Worm (Caenorhabditis elegans) whole organism, L4 larva: ENCODE measurements around the gene F58G1.2.
A peak's percentile ranks its signal among the peaks of the same experiment; 100 is the strongest.

Experiments used
- F10B5.3 ChIP-seq: sonication (generic microtip); optimal IDR thresholded peaks from 2 replicates; lab custom pipeline; 2016; ENCODE audit warnings: mild to moderate bottlenecking, missing genetic modification characterization, missing compliant biosample characterization
- F44E2.7 ChIP-seq: fragments of 200-800 bp; sonication (Bioruptor generic); IDR thresholded peaks from 2 replicates; pipeline ENCODE4 v2.1.2; 2022; ENCODE audit warnings: missing genetic modification characterization, missing compliant biosample characterization
- T20F7.1 ChIP-seq: fragments of 200-800 bp; sonication (Bioruptor generic); optimal IDR thresholded peaks from 2 replicates; lab custom pipeline; 2018; ENCODE audit warnings: mild to moderate bottlenecking, missing genetic modification characterization, missing compliant biosample characterization
- Y105C5A.15 ChIP-seq: fragments of 200-800 bp; sonication (Bioruptor generic); IDR thresholded peaks from 2 replicates; pipeline ENCODE4 v1.3.6; 2022; ENCODE audit warnings: missing genetic modification characterization, missing compliant biosample characterization
- ZK337.2 ChIP-seq: fragments of 200-800 bp; sonication (Bioruptor generic); IDR thresholded peaks from 2 replicates; pipeline ENCODE4 v1.3.6; 2022; ENCODE audit warnings: missing genetic modification reagents, missing genetic modification characterization, missing compliant biosample characterization
- aha-1 ChIP-seq: fragments of 150-350 bp; peaks from one replicate; lab custom pipeline; 2014; ENCODE audit warnings: missing biosample characterization, missing genetic modification characterization
- ceh-32 ChIP-seq: sonication (generic microtip); optimal IDR thresholded peaks from 2 replicates; lab custom pipeline; 2016; ENCODE audit warnings: mild to moderate bottlenecking, missing genetic modification characterization, missing compliant biosample characterization; ENCODE audit not compliant: poor library complexity
- cey-2 ChIP-seq: sonication (generic microtip); optimal IDR thresholded peaks from 3 replicates; lab custom pipeline; 2017; ENCODE audit warnings: missing genetic modification characterization, mild to moderate bottlenecking, missing compliant biosample characterization, antibody characterized with exemption, borderline replicate concordance; ENCODE audit not compliant: insufficient read depth
- daf-12 ChIP-seq: fragments of 150-350 bp; optimal IDR thresholded peaks from 2 replicates; lab custom pipeline; 2014; ENCODE audit warnings: missing biosample characterization, missing genetic modification reagents, missing genetic modification characterization
- daf-16 ChIP-seq, 3 experiments: sonication (generic microtip); optimal IDR thresholded peaks; 2 replicates each; lab custom pipeline; 2016 to 2017; ENCODE audit warnings: missing genetic modification characterization in 3 of 3, missing genetic modification reagents in 3 of 3, mild to moderate bottlenecking in 2 of 3, missing compliant biosample characterization in 2 of 3, missing biosample characterization in 1 of 3, moderate library complexity in 1 of 3
- daf-19 ChIP-seq: fragments of 200-800 bp; sonication (Bioruptor generic); conservative IDR thresholded peaks from 2 replicates; pipeline ENCODE4 v1.3.6; 2022; ENCODE audit warnings: missing genetic modification characterization, missing compliant biosample characterization
- dmd-6 ChIP-seq: fragments of 200-800 bp; sonication (Bioruptor generic); IDR thresholded peaks from 2 replicates; pipeline ENCODE4 v1.3.6; 2022; ENCODE audit warnings: missing genetic modification reagents, missing genetic modification characterization, missing compliant biosample characterization
- dpl-1 ChIP-seq: fragments of 150-350 bp; optimal IDR thresholded peaks from 2 replicates; lab custom pipeline; 2014; ENCODE audit warnings: missing biosample characterization, missing genetic modification reagents, missing genetic modification characterization
- dve-1 ChIP-seq: sonication (generic microtip); optimal IDR thresholded peaks from 2 replicates; lab custom pipeline; 2017; ENCODE audit warnings: antibody characterized with exemption, mild to moderate bottlenecking, missing genetic modification characterization, missing compliant biosample characterization; ENCODE audit not compliant: insufficient read depth
- egl-43 ChIP-seq: fragments of 200-800 bp; sonication (Bioruptor generic); IDR thresholded peaks from 2 replicates; pipeline ENCODE4 v1.3.6; 2022; ENCODE audit warnings: missing genetic modification reagents, missing genetic modification characterization, missing compliant biosample characterization
- fos-1 ChIP-seq: fragments of 150-350 bp; optimal IDR thresholded peaks from 2 replicates; lab custom pipeline; 2014; ENCODE audit warnings: missing biosample characterization, missing genetic modification characterization
- gei-8 ChIP-seq: fragments of 200-800 bp; sonication (Bioruptor generic); optimal IDR thresholded peaks from 2 replicates; lab custom pipeline; 2018; ENCODE audit warnings: mild to moderate bottlenecking, missing genetic modification characterization, missing compliant biosample characterization
- hlh-11 ChIP-seq: fragments of 200-800 bp; sonication (Bioruptor generic); optimal IDR thresholded peaks from 2 replicates; lab custom pipeline; 2018; ENCODE audit warnings: mild to moderate bottlenecking, missing genetic modification characterization, missing compliant biosample characterization
- hlh-30 ChIP-seq: sonication (generic microtip); optimal IDR thresholded peaks from 2 replicates; lab custom pipeline; 2017; ENCODE audit warnings: antibody characterized with exemption, mild to moderate bottlenecking, missing genetic modification characterization, missing compliant biosample characterization; ENCODE audit not compliant: insufficient read depth
- hmg-1.1 ChIP-seq: fragments of 200-800 bp; sonication (Bioruptor generic); IDR thresholded peaks from 2 replicates; pipeline ENCODE4 v1.3.6; 2022; ENCODE audit warnings: missing genetic modification reagents, missing genetic modification characterization, missing compliant biosample characterization
- lim-7 ChIP-seq: fragments of 200-800 bp; sonication (Bioruptor generic); IDR thresholded peaks from 2 replicates; pipeline ENCODE4 v1.3.6; 2022; ENCODE audit warnings: missing genetic modification characterization, missing compliant biosample characterization
- lin-13 ChIP-seq: fragments of 150-350 bp; optimal IDR thresholded peaks from 2 replicates; lab custom pipeline; 2014; ENCODE audit warnings: missing biosample characterization, missing genetic modification reagents, missing genetic modification characterization
- lin-38 ChIP-seq: fragments of 200-800 bp; sonication (Bioruptor generic); IDR thresholded peaks from 2 replicates; pipeline ENCODE4 v1.3.6; 2022; ENCODE audit warnings: missing genetic modification reagents, missing genetic modification characterization, missing compliant biosample characterization
- madf-5 ChIP-seq, 2 experiments: fragments of 200-800 bp; sonication (Bioruptor generic); IDR thresholded peaks; 2 replicates each; pipeline ENCODE4 v1.3.6; 2022; ENCODE audit warnings: missing compliant biosample characterization in 2 of 2, missing genetic modification characterization in 2 of 2
- mes-2 ChIP-seq: sonication (generic microtip); optimal IDR thresholded peaks from 2 replicates; lab custom pipeline; 2016; ENCODE audit warnings: missing genotype, mild to moderate bottlenecking, missing genetic modification characterization, missing compliant biosample characterization; ENCODE audit not compliant: poor library complexity, severe bottlenecking
- mxl-2 ChIP-seq: fragments of 200-800 bp; sonication (Bioruptor generic); conservative IDR thresholded peaks from 2 replicates; pipeline ENCODE4 v1.3.6; 2022; ENCODE audit warnings: missing genetic modification reagents, missing genetic modification characterization, missing compliant biosample characterization
- nhr-10 ChIP-seq: fragments of 150-350 bp; optimal IDR thresholded peaks from 2 replicates; lab custom pipeline; 2014; ENCODE audit warnings: missing biosample characterization, missing genetic modification characterization
- nhr-102 ChIP-seq: sonication (generic microtip); optimal IDR thresholded peaks from 2 replicates; lab custom pipeline; 2016; ENCODE audit warnings: mild to moderate bottlenecking, missing genetic modification characterization, moderate library complexity, missing compliant biosample characterization
- nhr-111 ChIP-seq: fragments of 200-800 bp; sonication (Bioruptor generic); optimal IDR thresholded peaks from 2 replicates; lab custom pipeline; 2018; ENCODE audit warnings: mild to moderate bottlenecking, missing genetic modification characterization, missing compliant biosample characterization
- nhr-237 ChIP-seq: sonication (generic microtip); optimal IDR thresholded peaks from 2 replicates; lab custom pipeline; 2017; ENCODE audit warnings: missing biosample characterization, missing genetic modification characterization
- nhr-25 ChIP-seq: sonication (generic microtip); optimal IDR thresholded peaks from 2 replicates; lab custom pipeline; 2017; ENCODE audit warnings: missing genetic modification characterization, mild to moderate bottlenecking, missing compliant biosample characterization, antibody characterized with exemption, moderate library complexity, borderline replicate concordance; ENCODE audit not compliant: insufficient read depth
- nhr-28 ChIP-seq: fragments of 150-350 bp; optimal IDR thresholded peaks from 2 replicates; lab custom pipeline; 2014; ENCODE audit warnings: missing biosample characterization, missing genetic modification characterization
- nhr-77 ChIP-seq: fragments of 150-350 bp; optimal IDR thresholded peaks from 2 replicates; lab custom pipeline; 2014; ENCODE audit warnings: missing biosample characterization, missing genetic modification characterization
- php-3 ChIP-seq: fragments of 200-800 bp; sonication (Bioruptor generic); IDR thresholded peaks from 2 replicates; pipeline ENCODE4 v1.3.6; 2022; ENCODE audit warnings: missing genetic modification reagents, missing genetic modification characterization, missing compliant biosample characterization
- pqm-1 ChIP-seq: sonication (generic microtip); optimal IDR thresholded peaks from 2 replicates; lab custom pipeline; 2017; ENCODE audit warnings: missing biosample characterization, missing genetic modification characterization
- saeg-2 ChIP-seq: fragments of 200-800 bp; sonication (Bioruptor generic); IDR thresholded peaks from 2 replicates; pipeline ENCODE4 v1.3.6; 2022; ENCODE audit warnings: missing genetic modification reagents, missing genetic modification characterization, missing compliant biosample characterization
- set-16 ChIP-seq: fragments of 200-800 bp; sonication (Bioruptor generic); IDR thresholded peaks from 2 replicates; pipeline ENCODE4 v1.3.6; 2022; ENCODE audit warnings: missing genetic modification reagents, missing genetic modification characterization, missing compliant biosample characterization
- tag-97 ChIP-seq: fragments of 200-800 bp; sonication (Bioruptor generic); IDR thresholded peaks from 2 replicates; pipeline ENCODE4 v1.3.6; 2022; ENCODE audit warnings: missing genetic modification characterization, missing compliant biosample characterization
- tra-1 ChIP-seq: fragments of 200-800 bp; sonication (Bioruptor generic); IDR thresholded peaks from 2 replicates; pipeline ENCODE4 v1.3.6; 2022; ENCODE audit warnings: missing genetic modification reagents, missing genetic modification characterization, missing compliant biosample characterization
- vab-7 ChIP-seq: fragments of 200-800 bp; sonication (Bioruptor generic); IDR thresholded peaks from 2 replicates; pipeline ENCODE4 v1.3.6; 2022; ENCODE audit warnings: missing genetic modification reagents, missing genetic modification characterization, missing compliant biosample characterization
- zip-11 ChIP-seq: fragments of 200-800 bp; sonication (Bioruptor generic); IDR thresholded peaks from 2 replicates; pipeline ENCODE4 v1.3.6; 2022; ENCODE audit warnings: missing genetic modification characterization, missing compliant biosample characterization

Gene F58G1.2

ce11 chrII:12897942-12898341 lies 20.9 kb downstream of the F58G1.2 start, which contains the start of gene clec-64:
Gene clec-64, plus strand, starts transcription at chrII:12898242.
- TF ChIP-seq fos-1 (no peak), nhr-25 (no peak), saeg-2 (GFP tag; lab: Robert Waterston, UW) (no peak), lim-7 (GFP tag; lab: Robert Waterston, UW) (no peak), hmg-1.1 (no peak), pqm-1 (no peak), php-3 (no peak), vab-7 (GFP tag; lab: Robert Waterston, UW) (no peak), nhr-111 (GFP tag; lab: Kevin White, UChicago) (no peak), T20F7.1 (GFP tag; lab: Kevin White, UChicago) (no peak), daf-12 (tag; lab: Kevin White, UChicago) (no peak), gei-8 (no peak), lin-38 (GFP tag; lab: Robert Waterston, UW) (no peak), daf-19 (GFP tag; lab: Robert Waterston, UW) (no peak), tag-97 (GFP tag; lab: Robert Waterston, UW) (no peak), F10B5.3 (tag; lab: Kevin White, UChicago) (no peak), nhr-10 (no peak), dpl-1 (no peak), mxl-2 (GFP tag; lab: Robert Waterston, UW) (no peak), Y105C5A.15 (GFP tag; lab: Robert Waterston, UW) (no peak)

ce11 chrII:12897361-12897760 lies 21.4 kb downstream of the F58G1.2 start:
- no peak for TF ChIP-seq fos-1
- peak; percentile 42 for TF ChIP-seq nhr-77 (tag; lab: Kevin White, UChicago)
- peak; percentile 93 for TF ChIP-seq aha-1 (tag; lab: Kevin White, UChicago)
- TF ChIP-seq mes-2: peak; percentile 2

- no peak for TF ChIP-seq T20F7.1 (GFP tag; lab: Kevin White, UChicago)
- TF ChIP-seq set-16 (GFP tag; lab: Robert Waterston, UW): peak; percentile 56
- TF ChIP-seq egl-43 (GFP tag; lab: Robert Waterston, UW): no peak
Observed at ce11 chrII:12896666-12897065, 22.1 kb downstream of the F58G1.2 start.

- TF ChIP-seq nhr-28 (peak; percentile 73), tra-1 (GFP tag; lab: Robert Waterston, UW) (no peak), daf-16 (GFP tag; optimal IDR thresholded peaks at IDR 0.05; lab: Kevin White, UChicago) (no peak), daf-16 (tag; optimal IDR thresholded peaks at IDR 0.05; lab: Kevin White, UChicago) (peak; percentile 69), dve-1 (tag; lab: Kevin White, UChicago) (peak; percentile 64), php-3 (peak; percentile 56), hlh-11 (tag; lab: Kevin White, UChicago) (peak; percentile 41), madf-5 (GFP tag; IDR thresholded peaks at IDR 0.05; lab: Robert Waterston, UW) (no peak), dmd-6 (peak; percentile 61), pqm-1 (peak; percentile 95), zip-11 (no peak)
Observed at ce11 chrII:12895078-12895670, 23.6 kb downstream of the F58G1.2 start, which contains the start of the genes clec-62 and clec-63. Gene clec-62, minus strand, starts transcription at chrII:12895128. Gene clec-63, plus strand, starts transcription at chrII:12895638.

- no peak for TF ChIP-seq dve-1 (tag; lab: Kevin White, UChicago)
- TF ChIP-seq php-3: peak; percentile 88
- TF ChIP-seq dpl-1: no peak
- TF ChIP-seq lim-7 (GFP tag; lab: Robert Waterston, UW): no peak
- TF ChIP-seq tra-1 (GFP tag; lab: Robert Waterston, UW): no peak
- TF ChIP-seq pqm-1: peak; percentile 74
- no peak for TF ChIP-seq egl-43 (GFP tag; lab: Robert Waterston, UW)
- TF ChIP-seq hlh-30: no peak
- peak; percentile 56 for TF ChIP-seq nhr-102
- no peak for TF ChIP-seq daf-16 (GFP tag; optimal IDR thresholded peaks at IDR 0.05; lab: Kevin White, UChicago)
- TF ChIP-seq daf-16 (tag; optimal IDR thresholded peaks at IDR 0.05; lab: Kevin White, UChicago): peak; percentile 88
- TF ChIP-seq dmd-6: peak; percentile 26; the same call in 1 of the 2 replicates
- TF ChIP-seq mxl-2 (GFP tag; lab: Robert Waterston, UW): no peak
- no peak for TF ChIP-seq gei-8
- TF ChIP-seq lin-13 (GFP tag; lab: Kevin White, UChicago): no peak
- TF ChIP-seq cey-2 (tag; lab: Kevin White, UChicago): no peak
- TF ChIP-seq ceh-32 (tag; lab: Kevin White, UChicago): no peak
- TF ChIP-seq ZK337.2: no peak
- TF ChIP-seq nhr-237 (tag; lab: Kevin White, UChicago): no peak
- no peak for TF ChIP-seq F44E2.7 (GFP tag; lab: Robert Waterston, UW)
Observed at ce11 chrII:12892407-12892806, 26.4 kb downstream of the F58G1.2 start.
